Worm (Caenorhabditis elegans) whole organism, L3 larva: ENCODE data around the gene ZK250.14.

Source experiments
- R02D3.7 ChIP-seq: fragments of 150-350 bp; optimal IDR thresholded peaks from 2 replicates; lab custom pipeline; 2014; ENCODE audit warnings: missing biosample characterization, missing genetic modification characterization
- ZK546.5 ChIP-seq: sonication (generic microtip); optimal IDR thresholded peaks from 2 replicates; lab custom pipeline; 2017; ENCODE audit warnings: missing biosample characterization, missing genetic modification characterization
- aly-2 ChIP-seq: fragments of 150-350 bp; optimal IDR thresholded peaks from 2 replicates; lab custom pipeline; 2014; ENCODE audit warnings: missing biosample characterization, missing genetic modification characterization
- ceh-82 ChIP-seq: fragments of 150-350 bp; optimal IDR thresholded peaks from 2 replicates; lab custom pipeline; 2014; ENCODE audit warnings: missing biosample characterization, missing genetic modification characterization
- daf-12 ChIP-seq: fragments of 150-350 bp; optimal IDR thresholded peaks from 2 replicates; lab custom pipeline; 2014; ENCODE audit warnings: missing biosample characterization, missing genetic modification reagents, missing genetic modification characterization
- egl-27 ChIP-seq: sonication (generic microtip); optimal IDR thresholded peaks from 4 replicates; lab custom pipeline; 2017; ENCODE audit warnings: missing biosample characterization, missing genetic modification reagents, missing genetic modification characterization
- egl-5 ChIP-seq: fragments of 150-350 bp; optimal IDR thresholded peaks from 2 replicates; lab custom pipeline; 2017; ENCODE audit warnings: missing biosample characterization, missing genetic modification reagents, missing genetic modification characterization, inconsistent platforms
- elt-1 ChIP-seq: fragments of 150-350 bp; optimal IDR thresholded peaks from 2 replicates; lab custom pipeline; 2014; ENCODE audit warnings: missing biosample characterization, missing genetic modification characterization
- elt-2 ChIP-seq: sonication (generic microtip); optimal IDR thresholded peaks from 2 replicates; lab custom pipeline; 2016; ENCODE audit warnings: missing genetic modification reagents, mild to moderate bottlenecking, missing genetic modification characterization, missing compliant biosample characterization
- elt-3 ChIP-seq, 3 experiments: fragments of 150-350 bp in 1 of 3; sonication (generic microtip) in 2 of 3; optimal IDR thresholded peaks; 2 replicates in 2 of 3; 4 replicates in 1 of 3; lab custom pipeline; 2014 to 2017; ENCODE audit warnings: missing biosample characterization in 3 of 3, missing genetic modification characterization in 3 of 3
- fos-1 ChIP-seq: fragments of 150-350 bp; optimal IDR thresholded peaks from 2 replicates; lab custom pipeline; 2014; ENCODE audit warnings: missing biosample characterization, missing genetic modification characterization
- hmg-11 ChIP-seq: sonication (generic microtip); optimal IDR thresholded peaks from 2 replicates; lab custom pipeline; 2016; ENCODE audit warnings: missing genetic modification characterization, missing compliant biosample characterization
- lin-39 ChIP-seq: fragments of 150-350 bp; optimal IDR thresholded peaks from 2 replicates; lab custom pipeline; 2018; ENCODE audit warnings: missing biosample characterization, missing genetic modification reagents, missing genetic modification characterization
- mdl-1 ChIP-seq: fragments of 150-350 bp; optimal IDR thresholded peaks from 2 replicates; lab custom pipeline; 2014; ENCODE audit warnings: missing biosample characterization, missing genetic modification characterization
- nfya-1 ChIP-seq: sonication (generic microtip); optimal IDR thresholded peaks from 2 replicates; lab custom pipeline; 2017; ENCODE audit warnings: missing genetic modification characterization, mild to moderate bottlenecking, missing compliant biosample characterization, antibody characterized with exemption, moderate library complexity; ENCODE audit not compliant: insufficient read depth
- nhr-11 ChIP-seq: fragments of 150-350 bp; optimal IDR thresholded peaks from 2 replicates; lab custom pipeline; 2014; ENCODE audit warnings: missing biosample characterization, missing genetic modification characterization
- nhr-12 ChIP-seq: fragments of 150-350 bp; optimal IDR thresholded peaks from 2 replicates; lab custom pipeline; 2014; ENCODE audit warnings: missing biosample characterization, missing genetic modification characterization
- nhr-23 ChIP-seq: fragments of 150-350 bp; optimal IDR thresholded peaks from 2 replicates; lab custom pipeline; 2014; ENCODE audit warnings: missing biosample characterization, missing genetic modification reagents, missing genetic modification characterization
- nhr-237 ChIP-seq: fragments of 150-350 bp; optimal IDR thresholded peaks from 2 replicates; lab custom pipeline; 2014; ENCODE audit warnings: missing biosample characterization, missing genetic modification characterization
- nhr-28 ChIP-seq: fragments of 150-350 bp; optimal IDR thresholded peaks from 2 replicates; lab custom pipeline; 2014; ENCODE audit warnings: missing biosample characterization, missing genetic modification characterization
- nhr-43 ChIP-seq: sonication (generic microtip); optimal IDR thresholded peaks from 2 replicates; lab custom pipeline; 2016; ENCODE audit warnings: mild to moderate bottlenecking, missing genetic modification characterization, missing compliant biosample characterization; ENCODE audit not compliant: poor library complexity, severe bottlenecking
- nhr-67 ChIP-seq: fragments of 150-350 bp; optimal IDR thresholded peaks from 2 replicates; lab custom pipeline; 2014; ENCODE audit warnings: missing biosample characterization, missing genetic modification characterization
- nhr-76 ChIP-seq: fragments of 150-350 bp; sonication (generic microtip); optimal IDR thresholded peaks from 5 replicates; lab custom pipeline; 2014; ENCODE audit warnings: missing biosample characterization, missing genetic modification characterization
- nhr-77 ChIP-seq: fragments of 150-350 bp; optimal IDR thresholded peaks from 2 replicates; lab custom pipeline; 2014; ENCODE audit warnings: missing biosample characterization, missing genetic modification characterization
- pha-4 ChIP-seq: fragments of 150-350 bp; optimal IDR thresholded peaks from 2 replicates; lab custom pipeline; 2014; ENCODE audit warnings: missing biosample characterization, missing genetic modification reagents, missing genetic modification characterization
- pqm-1 ChIP-seq: fragments of 150-350 bp; optimal IDR thresholded peaks from 2 replicates; lab custom pipeline; 2017; ENCODE audit warnings: missing biosample characterization, missing genetic modification characterization, inconsistent platforms
- sea-2 ChIP-seq: fragments of 150-350 bp; sonication (generic microtip); optimal IDR thresholded peaks from 4 replicates; lab custom pipeline; 2014; ENCODE audit warnings: missing biosample characterization, missing genetic modification reagents, missing genetic modification characterization
- skn-1 ChIP-seq: fragments of 150-350 bp; optimal IDR thresholded peaks from 2 replicates; lab custom pipeline; 2014; ENCODE audit warnings: missing biosample characterization, missing genetic modification characterization
- tbx-2 ChIP-seq: sonication (generic microtip); optimal IDR thresholded peaks from 2 replicates; lab custom pipeline; 2016; ENCODE audit warnings: mild to moderate bottlenecking, missing genetic modification characterization, missing compliant biosample characterization
- unc-39 ChIP-seq: sonication (generic microtip); optimal IDR thresholded peaks from 4 replicates; lab custom pipeline; 2017; ENCODE audit warnings: missing biosample characterization, missing genetic modification characterization
- unc-62 ChIP-seq: fragments of 150-350 bp; sonication (generic microtip); optimal IDR thresholded peaks from 4 replicates; lab custom pipeline; 2014; ENCODE audit warnings: missing biosample characterization, missing genetic modification reagents, missing genetic modification characterization
- ztf-11 ChIP-seq: fragments of 150-350 bp; optimal IDR thresholded peaks from 2 replicates; lab custom pipeline; 2014; ENCODE audit warnings: missing biosample characterization, missing genetic modification characterization

The ZK250.14 gene

DNA sequence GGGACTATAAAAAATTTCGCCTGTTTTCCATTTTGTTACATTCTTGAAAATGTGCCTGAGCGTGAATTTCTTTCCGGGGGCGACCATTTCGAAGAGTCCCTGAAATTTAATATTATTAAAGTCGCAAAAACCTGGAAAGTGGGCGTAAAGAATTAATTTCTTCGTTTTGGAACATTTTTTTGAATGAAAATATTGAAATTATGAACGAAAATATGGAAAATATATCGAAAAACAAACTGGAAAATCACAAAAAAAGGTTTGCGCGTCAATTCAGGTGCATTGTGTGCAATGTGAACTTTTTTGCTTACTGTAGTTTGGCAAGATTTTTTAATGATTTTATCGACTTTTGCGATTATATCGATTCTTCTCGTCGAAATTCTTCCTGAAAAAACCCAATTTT, 24.0 kb downstream of the ZK250.14 start, which contains the start of gene bath-7:
bath-7 (minus strand) TSS at position 101 of the 400 bp plus-strand sequence.
- TF ChIP-seq elt-1, result no peak
- no peak for TF ChIP-seq skn-1 (tag; lab: Kevin White, UChicago)
- no peak for TF ChIP-seq nhr-43
- TF ChIP-seq pqm-1 (tag; lab: Kevin White, UChicago), result no peak
- no peak for TF ChIP-seq hmg-11 (tag; lab: Kevin White, UChicago)
- no peak for TF ChIP-seq aly-2 (tag; lab: Kevin White, UChicago)
- TF ChIP-seq, all 47 proteins: peak for 0

DNA sequence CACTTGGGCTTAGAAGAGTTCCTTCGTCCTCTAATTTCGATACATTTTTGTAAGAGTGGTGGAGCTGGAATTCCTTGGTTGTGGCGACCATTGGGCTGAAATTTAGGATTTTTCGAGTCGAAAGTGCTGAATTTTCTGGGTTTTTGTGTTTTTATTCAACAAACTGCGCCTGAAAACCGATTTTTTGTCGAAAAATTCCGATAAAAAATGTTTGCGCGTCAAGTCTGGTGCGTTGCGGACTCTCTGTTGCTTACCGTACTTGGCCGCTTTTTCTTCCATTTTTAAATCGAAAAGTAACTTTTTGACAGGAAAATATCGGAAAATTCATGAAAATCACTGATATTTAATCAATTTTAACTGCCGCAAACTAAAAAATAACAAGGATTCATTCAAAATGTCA, 27.1 kb downstream of the ZK250.14 start, which contains the start of gene bath-4:
bath-4 (minus strand) TSS at position 101 of the 400 bp plus-strand sequence.
- TF ChIP-seq nhr-77 (no peak), nhr-12 (tag; lab: Kevin White, UChicago) (no peak), aly-2 (tag; lab: Kevin White, UChicago) (no peak), tbx-2 (no peak), elt-3 (tag; optimal IDR thresholded peaks at IDR 0.05; lab: Kevin White, UChicago) (no peak), mdl-1 (no peak), nfya-1 (tag; lab: Kevin White, UChicago) (no peak), nhr-23 (tag; lab: Kevin White, UChicago) (no peak), unc-39 (tag; lab: Kevin White, UChicago) (no peak), egl-27 (no peak), R02D3.7 (no peak), ZK546.5 (tag; lab: Kevin White, UChicago) (no peak), sea-2 (GFP tag; lab: Kevin White, UChicago) (no peak), lin-39 (tag; lab: Kevin White, UChicago) (no peak), nhr-76 (no peak), nhr-28 (tag; lab: Kevin White, UChicago) (no peak), egl-5 (tag; lab: Kevin White, UChicago) (no peak), nhr-11 (tag; lab: Kevin White, UChicago) (no peak)

DNA sequence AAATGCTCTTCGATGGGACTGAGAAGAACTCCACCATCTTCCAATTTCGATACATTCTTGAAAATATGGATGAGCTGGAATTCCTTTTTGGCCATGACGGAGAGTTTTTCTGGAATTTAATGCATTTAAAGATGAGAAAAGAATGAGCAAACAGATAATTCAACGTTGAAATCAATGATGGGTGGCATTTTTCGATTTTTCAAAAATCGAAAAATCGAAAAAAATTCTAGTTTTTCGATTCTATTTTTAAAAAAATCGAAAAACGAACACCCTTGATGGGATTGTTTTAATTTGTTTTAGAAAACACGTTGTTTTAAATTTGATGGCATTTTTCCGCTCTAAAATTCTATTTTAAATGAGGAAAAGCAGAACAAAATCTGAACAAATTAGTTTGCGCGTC, 32.3 kb downstream of the ZK250.14 start, which contains the start of gene math-31:
math-31 (minus strand) TSS at position 101 of the 400 bp plus-strand sequence.
- no peak for TF ChIP-seq pha-4 (tag; lab: Kevin White, UChicago)
- TF ChIP-seq, all 47 proteins: peak for 0

- TF ChIP-seq pqm-1 (tag; lab: Kevin White, UChicago), result peak; percentile 16
- TF ChIP-seq skn-1 (tag; lab: Kevin White, UChicago), result no peak
- TF ChIP-seq, all 47 proteins: peak for 1
Measured at ce11 chrII:1905104-1905503, 39.9 kb downstream of the ZK250.14 start, which contains the start of gene math-22. math-22 (plus strand) TSS chrII:1905404.

DNA sequence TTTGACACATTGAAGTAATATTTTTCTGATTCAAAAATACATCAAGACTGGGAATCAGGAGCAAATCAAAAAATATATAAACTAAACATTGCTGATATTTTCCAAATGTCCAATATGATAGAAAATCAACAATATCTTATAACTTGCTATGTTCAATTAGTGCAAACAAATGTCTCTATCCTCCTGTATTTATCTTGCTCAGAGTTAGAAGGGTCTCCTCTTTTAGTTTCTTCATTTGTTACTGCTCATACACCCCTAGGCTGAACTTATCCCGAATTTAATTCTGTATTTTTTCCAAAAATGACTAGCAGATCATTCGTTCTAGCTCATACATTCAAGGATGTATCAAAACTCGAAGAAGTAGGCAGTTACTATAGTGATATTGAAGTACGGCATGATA, 43.0 kb downstream of the ZK250.14 start, which contains the start of gene math-23:
math-23 (plus strand) TSS at position 301 of the 400 bp plus-strand sequence.
- TF ChIP-seq unc-62 (GFP tag; lab: Kevin White, UChicago) (no peak), hmg-11 (tag; lab: Kevin White, UChicago) (no peak)

ce11 chrII:1899934-1900333, 45.1 kb downstream of the ZK250.14 start, which contains the start of gene math-24:
math-24 (plus strand) TSS chrII:1900234.
- no peak for TF ChIP-seq nhr-23 (tag; lab: Kevin White, UChicago)

DNA sequence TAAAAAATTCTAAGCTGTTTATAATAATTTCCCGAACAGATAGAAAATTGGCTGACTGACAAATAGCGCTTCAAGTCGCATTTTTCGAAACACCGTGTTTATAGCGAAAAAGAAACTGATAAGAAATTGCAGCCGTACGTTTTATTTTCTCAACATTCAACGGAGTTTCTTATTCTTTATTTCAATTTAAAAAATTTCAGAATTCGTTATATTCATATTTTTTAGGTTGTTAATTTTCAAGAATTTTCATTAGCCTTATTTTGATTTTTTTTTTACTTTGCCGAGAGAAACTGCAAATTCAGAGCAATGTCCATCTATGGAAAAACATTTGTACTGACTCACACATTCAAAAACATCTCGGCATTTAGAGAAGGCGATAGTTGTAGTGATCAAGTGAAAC, 47.1 kb downstream of the ZK250.14 start, which contains the start of gene C46F9.6:
C46F9.6 (plus strand) TSS at position 301 of the 400 bp plus-strand sequence.
- peak; percentile 19 for TF ChIP-seq elt-2
- TF ChIP-seq ztf-11 (tag; lab: Kevin White, UChicago), result no peak

DNA sequence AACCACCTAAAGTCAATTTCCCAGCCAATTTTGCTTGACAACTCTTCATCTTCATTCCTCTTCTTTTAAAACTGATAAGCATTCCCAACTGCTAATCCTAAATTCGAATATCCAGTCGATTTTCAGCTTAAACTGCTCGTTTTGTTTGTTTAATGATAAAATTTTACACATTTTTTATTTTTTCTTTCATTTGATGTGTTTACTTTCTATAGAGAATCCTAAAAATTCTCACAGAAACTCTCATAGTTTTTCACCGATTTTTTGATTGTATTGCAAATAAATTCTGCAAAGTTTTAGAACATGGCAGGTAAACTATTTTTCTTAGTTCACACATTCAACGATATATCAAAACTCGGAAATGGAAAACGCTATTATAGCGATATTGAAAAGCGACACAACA, 49.2 kb downstream of the ZK250.14 start, which contains the start of gene math-25:
math-25 (plus strand) TSS at position 301 of the 400 bp plus-strand sequence.
- TF ChIP-seq skn-1 (tag; lab: Kevin White, UChicago), result no peak
- TF ChIP-seq egl-5 (tag; lab: Kevin White, UChicago), result no peak
- TF ChIP-seq fos-1 (tag; lab: Kevin White, UChicago), result no peak
- TF ChIP-seq daf-12 (tag; lab: Kevin White, UChicago), result no peak
- no peak for TF ChIP-seq nhr-237 (tag; lab: Kevin White, UChicago)
- TF ChIP-seq nhr-11 (tag; lab: Kevin White, UChicago), result no peak
- TF ChIP-seq aly-2 (tag; lab: Kevin White, UChicago), result no peak
- no peak for TF ChIP-seq ceh-82
- TF ChIP-seq hmg-11 (tag; lab: Kevin White, UChicago), result no peak
- no peak for TF ChIP-seq elt-2
- TF ChIP-seq sea-2 (GFP tag; lab: Kevin White, UChicago), result no peak
- TF ChIP-seq nhr-67 (tag; lab: Kevin White, UChicago), result no peak
- TF ChIP-seq lin-39 (tag; lab: Kevin White, UChicago), result no peak
- TF ChIP-seq nhr-28 (tag; lab: Kevin White, UChicago), result no peak
- TF ChIP-seq, all 47 proteins: peak for 0
